Fruit fly (Drosophila melanogaster): ENCODE results near the gene CG7560.

The CG7560 gene

dm6 chr3L:11431251-11431925 lies 6.4 kb downstream of the CG7560 start (continued):
- TF ChIP-seq Hr78 (GFP tag; optimal IDR thresholded peaks at IDR 0.05) (no peak), ewg (GFP tag; optimal IDR thresholded peaks at IDR 0.05) (peak; percentile 58), zf30C (GFP tag; optimal IDR thresholded peaks at IDR 0.05) (no peak), trh (GFP tag; optimal IDR thresholded peaks at IDR 0.05) (peak; percentile 30), abd-A (tag; optimal IDR thresholded peaks at IDR 0.05) (no peak), kah (GFP tag; optimal IDR thresholded peaks at IDR 0.05) (no peak), Bteb2 (GFP tag; optimal IDR thresholded peaks at IDR 0.05) (no peak), crp (GFP tag; optimal IDR thresholded peaks at IDR 0.05) (peak in 1 of 2 experiments; percentile 16), CG7963 (GFP tag; IDR thresholded peaks at IDR 0.05; ENCODE audit: partially characterized antibody) (no peak), dysf (GFP tag; IDR thresholded peaks at IDR 0.05) (peak; percentile 83), pb (GFP tag; optimal IDR thresholded peaks at IDR 0.05) (no peak), CG4854 (GFP tag; optimal IDR thresholded peaks at IDR 0.05) (peak; percentile 8), CG4328 (GFP tag; optimal IDR thresholded peaks at IDR 0.05) (peak; percentile 18), CG10366 (GFP tag; IDR thresholded peaks at IDR 0.05) (peak; percentile 89), nom (GFP tag; optimal IDR thresholded peaks at IDR 0.05) (peak; percentile 69), CG5953 (GFP tag; IDR thresholded peaks at IDR 0.05) (peak; percentile 39; the same call in 1 of the 2 replicates), CG11247 (GFP tag; IDR thresholded peaks at IDR 0.05) (peak; percentile 84), CG30431 (GFP tag; optimal IDR thresholded peaks at IDR 0.05) (peak; percentile 74), CG13894 (tag; optimal IDR thresholded peaks at IDR 0.05) (no peak), ato (GFP tag; IDR thresholded peaks at IDR 0.05; ENCODE audit: partially characterized antibody) (no peak), CG15479 (GFP tag; optimal IDR thresholded peaks at IDR 0.05) (no peak), Fer1 (GFP tag; optimal IDR thresholded peaks at IDR 0.05) (peak; percentile 14), CG10979 (tag; optimal IDR thresholded peaks at IDR 0.05) (no peak), Nf-YC (tag; optimal IDR thresholded peaks at IDR 0.05) (no peak), Ptx1 (GFP tag; IDR thresholded peaks at IDR 0.05) (peak; percentile 87), CG7271 (tag; optimal IDR thresholded peaks at IDR 0.05) (peak; percentile 15), CG16813 (GFP tag; IDR thresholded peaks at IDR 0.05; ENCODE audit: partially characterized antibody) (no peak), vfl (GFP tag; optimal IDR thresholded peaks at IDR 0.05) (peak; percentile 36), Spps (tag; optimal IDR thresholded peaks at IDR 0.05) (no peak), CG12219 (GFP tag; optimal IDR thresholded peaks at IDR 0.05) (peak; percentile 72), Six4 (GFP tag; optimal IDR thresholded peaks at IDR 0.05) (no peak), CG10654 (GFP tag; optimal IDR thresholded peaks at IDR 0.05) (peak; percentile 25), HmgZ (tag; optimal IDR thresholded peaks at IDR 0.05) (peak; percentile 62), Dfd (GFP tag; optimal IDR thresholded peaks at IDR 0.05) (no peak), CG10959 (GFP tag; IDR thresholded peaks at IDR 0.05) (0 out of 2 replicates have a peak, but pooled peaks have one; percentile 39), tio (GFP tag; optimal IDR thresholded peaks at IDR 0.05) (peak; percentile 65), PHDP (tag; optimal IDR thresholded peaks at IDR 0.05) (peak; percentile 78), bcd (GFP tag; optimal IDR thresholded peaks at IDR 0.05) (peak; percentile 69), CG11723 (GFP tag; optimal IDR thresholded peaks at IDR 0.05) (peak; percentile 65), bowl (GFP tag; IDR thresholded peaks at IDR 0.05) (peak; percentile 53; the same call in 1 of the 2 replicates), Dip3 (GFP tag; optimal IDR thresholded peaks at IDR 0.05) (peak; percentile 64), Fer2 (tag; optimal IDR thresholded peaks at IDR 0.05) (peak; percentile 56), Neu2 (GFP tag; optimal IDR thresholded peaks at IDR 0.05; ENCODE audit: borderline replicate concordance) (no peak), tap (tag; optimal IDR thresholded peaks at IDR 0.05) (peak; percentile 26), Dll (GFP tag; IDR thresholded peaks at IDR 0.05; ENCODE audit: partially characterized antibody) (no peak), dm (GFP tag; optimal IDR thresholded peaks at IDR 0.05) (peak; percentile 32), ham (GFP tag; IDR thresholded peaks at IDR 0.05) (peak; percentile 68; the same call in 1 of the 2 replicates), CG2202 (tag; optimal IDR thresholded peaks at IDR 0.05) (peak; percentile 17)
